Worm (Caenorhabditis elegans) whole organism, young adult: Measurements from ENCODE around the gene catp-6.

Experiments
- B0261.1 ChIP-seq: sonication (generic microtip); optimal IDR thresholded peaks from 2 replicates; lab custom pipeline; 2016; ENCODE audit warnings: mild to moderate bottlenecking, missing genetic modification characterization, moderate library complexity, missing compliant biosample characterization
- F10E7.11 ChIP-seq: sonication (generic microtip); optimal IDR thresholded peaks from 2 replicates; lab custom pipeline; 2017; ENCODE audit warnings: mild to moderate bottlenecking, missing genetic modification characterization, moderate library complexity, missing compliant biosample characterization
- F37B4.10 ChIP-seq: fragments of 200-800 bp; sonication (Bioruptor generic); IDR thresholded peaks from 2 replicates; pipeline ENCODE4 v1.3.6; 2022; ENCODE audit warnings: missing genetic modification characterization, missing compliant biosample characterization
- F52B5.7 ChIP-seq: sonication (generic microtip); optimal IDR thresholded peaks from 2 replicates; lab custom pipeline; 2016; ENCODE audit warnings: mild to moderate bottlenecking, missing genetic modification characterization, missing compliant biosample characterization
- F57C9.4 ChIP-seq: sonication (generic microtip); optimal IDR thresholded peaks from 2 replicates; lab custom pipeline; 2017; ENCODE audit warnings: mild to moderate bottlenecking, missing genetic modification characterization, missing compliant biosample characterization
- K12H6.12 ChIP-seq: fragments of 200-800 bp; sonication (Bioruptor generic); optimal IDR thresholded peaks from 2 replicates; lab custom pipeline; 2018; ENCODE audit warnings: mild to moderate bottlenecking, missing genetic modification characterization, missing compliant biosample characterization
- Y67H2A.10 ChIP-seq: fragments of 200-800 bp; sonication (Bioruptor generic); conservative IDR thresholded peaks from 2 replicates; pipeline ENCODE4 v1.3.6; 2022; ENCODE audit warnings: missing genetic modification reagents, missing genetic modification characterization, missing compliant biosample characterization
- bed-1 ChIP-seq: fragments of 200-800 bp; sonication (Bioruptor generic); IDR thresholded peaks from 2 replicates; pipeline ENCODE4 v1.3.6; 2022; ENCODE audit warnings: missing genetic modification reagents, missing genetic modification characterization, missing compliant biosample characterization
- cebp-1 ChIP-seq, 2 experiments: fragments of 200-800 bp in 1 of 2; sonication (Bioruptor generic) in 1 of 2; sonication (generic microtip) in 1 of 2; IDR thresholded peaks in 1 of 2; optimal IDR thresholded peaks in 1 of 2; 2 replicates each; pipeline versions ENCODE4 v1.3.6 to Lab custom; 2017 to 2022; ENCODE audit warnings: missing compliant biosample characterization in 2 of 2, missing genetic modification characterization in 2 of 2, mild to moderate bottlenecking in 1 of 2, missing genetic modification reagents in 1 of 2, moderate library complexity in 1 of 2
- ceh-40 ChIP-seq: fragments of 200-800 bp; sonication (Bioruptor generic); IDR thresholded peaks from 2 replicates; pipeline ENCODE4 v1.3.6; 2022; ENCODE audit warnings: missing genetic modification characterization, missing compliant biosample characterization
- ceh-79 ChIP-seq: sonication (generic microtip); optimal IDR thresholded peaks from 2 replicates; lab custom pipeline; 2017; ENCODE audit warnings: mild to moderate bottlenecking, missing genetic modification characterization, missing compliant biosample characterization
- chd-7 ChIP-seq: sonication (generic microtip); optimal IDR thresholded peaks from 2 replicates; lab custom pipeline; 2016; ENCODE audit warnings: mild to moderate bottlenecking, missing genetic modification characterization, moderate library complexity, missing compliant biosample characterization
- egrh-3 ChIP-seq: fragments of 200-800 bp; sonication (Bioruptor generic); IDR thresholded peaks from 2 replicates; pipeline ENCODE4 v1.3.6; 2022; ENCODE audit warnings: missing genetic modification reagents, missing genetic modification characterization, missing compliant biosample characterization
- fkh-3 ChIP-seq: sonication (generic microtip); optimal IDR thresholded peaks from 2 replicates; lab custom pipeline; 2016; ENCODE audit warnings: mild to moderate bottlenecking, missing genetic modification characterization, missing compliant biosample characterization
- gei-17 ChIP-seq: fragments of 200-800 bp; sonication (Bioruptor generic); optimal IDR thresholded peaks from 2 replicates; lab custom pipeline; 2018; ENCODE audit warnings: mild to moderate bottlenecking, missing genetic modification characterization, missing compliant biosample characterization
- hrde-1 ChIP-seq: sonication (generic microtip); optimal IDR thresholded peaks from 2 replicates; lab custom pipeline; 2016; ENCODE audit warnings: missing genetic modification characterization, mild to moderate bottlenecking, missing compliant biosample characterization, moderate library complexity, missing genotype, missing genetic modification reagents, borderline replicate concordance
- hsf-1 ChIP-seq: fragments of 200-800 bp; sonication (Bioruptor generic); IDR thresholded peaks from 2 replicates; pipeline ENCODE4 v1.3.6; 2022; ENCODE audit warnings: missing genetic modification reagents, missing genetic modification characterization, missing compliant biosample characterization
- lin-40 ChIP-seq: sonication (generic microtip); optimal IDR thresholded peaks from 2 replicates; lab custom pipeline; 2016; ENCODE audit warnings: missing genetic modification characterization, mild to moderate bottlenecking, missing compliant biosample characterization, missing genotype, missing genetic modification reagents
- lir-1 ChIP-seq: fragments of 200-800 bp; sonication (Bioruptor generic); conservative IDR thresholded peaks from 2 replicates; pipeline ENCODE4 v1.3.6; 2022; ENCODE audit warnings: missing genetic modification reagents, missing genetic modification characterization, missing compliant biosample characterization
- lsy-27 ChIP-seq: sonication (generic microtip); optimal IDR thresholded peaks from 2 replicates; lab custom pipeline; 2017; ENCODE audit warnings: missing genetic modification characterization, mild to moderate bottlenecking, missing compliant biosample characterization, antibody characterized with exemption, missing genotype, borderline replicate concordance; ENCODE audit not compliant: insufficient read depth
- madf-8 ChIP-seq: fragments of 200-800 bp; sonication (Bioruptor generic); conservative IDR thresholded peaks from 2 replicates; pipeline ENCODE4 v1.3.6; 2022; ENCODE audit warnings: missing genetic modification reagents, missing genetic modification characterization, missing compliant biosample characterization
- mcd-1 ChIP-seq: fragments of 200-800 bp; sonication (Bioruptor generic); IDR thresholded peaks from 2 replicates; pipeline ENCODE4 v1.3.6; 2022; ENCODE audit warnings: missing genetic modification reagents, missing genetic modification characterization, missing compliant biosample characterization
- nhr-80 ChIP-seq: sonication (generic microtip); optimal IDR thresholded peaks from 2 replicates; lab custom pipeline; 2016; ENCODE audit warnings: missing genetic modification characterization, missing compliant biosample characterization
- repo-1 ChIP-seq: sonication (generic microtip); optimal IDR thresholded peaks from 2 replicates; lab custom pipeline; 2017; ENCODE audit warnings: mild to moderate bottlenecking, missing genetic modification characterization, missing compliant biosample characterization
- rpc-1 ChIP-seq, 2 experiments: fragments of 150-350 bp in 1 of 2; sonication (generic microtip) in 1 of 2; optimal IDR thresholded peaks; 2 replicates each; lab custom pipeline; 2014 to 2018; ENCODE audit warnings: missing biosample characterization in 1 of 2, missing genetic modification characterization in 1 of 2, missing genetic modification reagents in 1 of 2, missing genotype in 1 of 2
- snpc-3.4 ChIP-seq: sonication (generic microtip); optimal IDR thresholded peaks from 2 replicates; lab custom pipeline; 2017; ENCODE audit warnings: missing genetic modification characterization, mild to moderate bottlenecking, missing compliant biosample characterization, antibody characterized with exemption, moderate library complexity, missing genotype, missing genetic modification reagents
- sptf-2 ChIP-seq: fragments of 200-800 bp; sonication (Bioruptor generic); optimal IDR thresholded peaks from 2 replicates; lab custom pipeline; 2018; ENCODE audit warnings: mild to moderate bottlenecking, missing genetic modification characterization, missing compliant biosample characterization
- zfh-2 ChIP-seq: fragments of 200-800 bp; sonication (Bioruptor generic); conservative IDR thresholded peaks from 2 replicates; pipeline ENCODE4 v1.3.6; 2022; ENCODE audit warnings: missing genetic modification reagents, missing genetic modification characterization, missing compliant biosample characterization
- ztf-18 ChIP-seq: sonication (generic microtip); optimal IDR thresholded peaks from 2 replicates; lab custom pipeline; 2016; ENCODE audit warnings: missing genotype, mild to moderate bottlenecking, missing genetic modification characterization, missing compliant biosample characterization
- ztf-28 ChIP-seq: fragments of 200-800 bp; sonication (Bioruptor generic); IDR thresholded peaks from 2 replicates; pipeline ENCODE4 v1.3.6; 2022; ENCODE audit warnings: missing genetic modification reagents, missing genetic modification characterization, missing compliant biosample characterization
- ztf-3 ChIP-seq: fragments of 200-800 bp; sonication (Bioruptor generic); optimal IDR thresholded peaks from 2 replicates; lab custom pipeline; 2018; ENCODE audit warnings: mild to moderate bottlenecking, missing genetic modification characterization, missing compliant biosample characterization

The catp-6 gene

DNA sequence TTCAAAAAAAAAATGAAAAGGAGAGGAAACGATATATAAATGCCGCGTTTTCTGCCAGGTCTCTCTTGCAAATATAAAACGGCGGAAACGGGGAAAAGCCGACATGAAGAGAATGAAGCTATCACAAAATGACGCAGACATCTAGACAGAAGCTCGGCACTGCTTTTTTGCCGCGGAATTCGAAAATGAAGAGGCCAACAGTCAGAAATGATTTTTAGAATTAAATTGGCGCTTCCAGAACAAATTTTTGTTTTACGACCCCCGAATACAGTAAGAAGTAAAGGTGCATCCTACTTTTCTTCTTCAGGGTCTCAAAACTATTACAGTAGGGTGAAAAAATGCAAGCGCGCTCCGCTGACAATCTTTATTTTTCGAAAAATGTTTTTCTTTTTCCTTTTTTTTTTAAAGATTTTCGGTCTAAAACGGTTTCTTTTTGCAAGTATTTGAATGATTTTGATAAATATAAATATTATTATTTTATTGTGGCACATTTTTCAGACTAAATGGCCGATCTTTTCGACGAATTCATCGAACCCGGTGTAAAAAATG lies 890 bp upstream of the catp-6 start, which contains the start of gene mtr-4 (continued):
- peak; percentile 27 for TF ChIP-seq snpc-3.4

DNA sequence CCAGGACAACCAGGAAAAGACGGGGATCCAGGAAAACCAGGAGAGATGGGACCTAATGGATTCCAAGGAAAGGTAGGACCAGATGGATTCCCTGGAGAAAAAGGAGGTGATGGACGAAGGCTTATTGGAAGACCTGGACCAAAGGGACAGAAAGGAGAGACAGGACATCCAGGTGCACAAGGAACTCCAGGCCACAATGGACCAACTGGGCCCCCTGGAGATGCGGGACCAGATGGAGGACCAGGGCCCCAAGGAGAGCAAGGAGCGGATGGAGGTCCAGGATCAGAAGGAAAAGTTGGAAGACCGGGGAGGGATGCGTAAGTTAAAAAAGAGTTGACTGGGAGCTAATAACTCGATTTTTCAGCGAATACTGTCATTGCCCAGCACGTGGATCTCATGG lies 1.8 kb downstream of the catp-6 start:
- TF ChIP-seq madf-8 (GFP tag; lab: Robert Waterston, UW): 0 out of 2 replicates have a peak, but pooled peaks have one; percentile 16
- no peak for TF ChIP-seq ztf-28 (GFP tag; lab: Robert Waterston, UW)
- TF ChIP-seq zfh-2 (GFP tag; lab: Robert Waterston, UW): peak; percentile 65
- 0 out of 2 replicates have a peak, but pooled peaks have one; percentile 51 for TF ChIP-seq F37B4.10 (GFP tag; lab: Robert Waterston, UW)

DNA sequence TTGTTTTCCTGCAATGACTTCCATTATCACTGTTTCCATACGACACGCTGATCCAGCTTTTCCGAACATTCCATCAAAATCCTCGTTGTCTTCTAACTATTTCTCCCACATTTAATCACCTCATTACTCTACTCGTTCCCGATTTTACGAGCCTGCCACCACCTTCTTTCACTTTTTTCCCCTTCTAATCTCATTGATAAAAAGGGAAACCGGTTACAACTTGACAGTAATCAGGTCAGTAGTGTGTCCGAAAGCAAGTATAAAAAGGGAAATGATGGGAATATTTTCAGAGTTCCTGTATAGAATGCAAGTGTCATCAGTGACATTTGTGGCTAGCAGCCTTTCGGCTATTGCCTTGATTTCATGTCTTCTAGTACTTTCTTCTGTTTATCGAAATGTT lies 2.8 kb downstream of the catp-6 start, which contains the start of gene col-123:
col-123 (plus strand) TSS at position 301 of the 400 bp plus-strand sequence.
- TF ChIP-seq F10E7.11 (tag; lab: Kevin White, UChicago) (no peak), rpc-1 (optimal IDR thresholded peaks at IDR 0.05; lab: Kevin White, UChicago) (no peak), rpc-1 (tag; optimal IDR thresholded peaks at IDR 0.05; lab: Kevin White, UChicago) (no peak), F57C9.4 (tag; lab: Kevin White, UChicago) (no peak), lir-1 (GFP tag; lab: Robert Waterston, UW) (no peak), nhr-80 (tag; lab: Kevin White, UChicago) (no peak), hrde-1 (no peak), hsf-1 (no peak)

DNA sequence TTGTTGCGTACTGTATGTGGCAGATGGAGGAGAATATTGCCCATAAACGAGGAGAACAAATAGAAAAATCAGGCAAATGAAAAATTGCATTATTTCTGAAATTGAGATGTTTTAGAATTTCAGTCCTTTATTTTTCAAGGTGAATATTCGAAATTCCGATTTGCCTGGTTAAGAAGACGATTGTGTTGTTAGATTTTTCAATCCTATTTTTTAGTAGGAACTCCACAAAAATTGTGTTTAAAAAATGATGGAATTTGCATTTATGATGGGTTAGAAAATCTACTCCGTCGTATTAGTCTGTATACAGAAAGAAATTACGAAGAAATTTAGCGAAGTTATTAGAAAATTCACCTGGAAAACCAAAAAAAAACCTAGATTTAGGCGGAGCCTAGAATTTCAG lies 8.9 kb downstream of the catp-6 start, which contains the start of gene egl-20:
egl-20 (minus strand) TSS at position 101 of the 400 bp plus-strand sequence.
- TF ChIP-seq B0261.1 (tag; lab: Kevin White, UChicago) (no peak), Y67H2A.10 (GFP tag; lab: Robert Waterston, UW) (no peak), egrh-3 (GFP tag; lab: Robert Waterston, UW) (no peak), ceh-40 (no peak), F57C9.4 (tag; lab: Kevin White, UChicago) (no peak), chd-7 (tag; lab: Kevin White, UChicago) (no peak), fkh-3 (tag; lab: Kevin White, UChicago) (no peak), lin-40 (tag; lab: Kevin White, UChicago) (no peak), bed-1 (GFP tag; lab: Robert Waterston, UW) (no peak), repo-1 (no peak), K12H6.12 (tag; lab: Kevin White, UChicago) (no peak), ceh-79 (no peak), sptf-2 (no peak)

DNA sequence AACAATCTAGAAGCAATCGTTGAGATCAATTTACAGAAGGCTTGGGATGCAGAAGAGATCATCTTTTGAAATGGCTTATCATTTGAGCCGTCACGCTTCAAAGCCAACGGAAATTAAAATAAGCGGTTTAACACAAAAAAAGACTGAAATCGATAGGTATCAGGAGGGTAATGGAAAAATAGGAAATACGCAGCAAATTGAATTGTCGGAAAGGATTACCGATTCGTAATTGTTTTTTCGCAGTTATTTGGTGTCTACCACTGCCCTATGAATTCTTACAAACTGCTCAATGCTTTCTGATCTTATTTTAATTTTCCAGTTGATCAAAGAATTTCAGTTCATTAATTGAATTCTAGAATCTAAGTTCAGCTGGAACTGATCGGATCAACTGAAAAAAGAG lies 12.9 kb downstream of the catp-6 start:
- TF ChIP-seq lsy-27 (tag; lab: Kevin White, UChicago) (no peak), ztf-18 (tag; lab: Kevin White, UChicago) (no peak), ztf-3 (no peak), cebp-1 (GFP tag; IDR thresholded peaks at IDR 0.05; lab: Robert Waterston, UW) (no peak), cebp-1 (tag; optimal IDR thresholded peaks at IDR 0.05; lab: Kevin White, UChicago) (no peak), F52B5.7 (tag; lab: Kevin White, UChicago) (no peak), mcd-1 (GFP tag; lab: Robert Waterston, UW) (no peak), gei-17 (GFP tag; lab: Kevin White, UChicago) (no peak)
- TF ChIP-seq, all 124 proteins: peak for 0
